Fruit fly (Drosophila melanogaster) whole organism, embryonic: ENCODE measurements around the gene CG31125.

Source experiments
- Adf1 ChIP-seq: fragments of 200-800 bp; sonication (Bioruptor generic); IDR thresholded peaks from 2 replicates; pipeline ENCODE4 v1.3.6; 2022; ENCODE audit warnings: missing biosample characterization, missing genetic modification characterization
- CG10565 ChIP-seq: fragments of 200-800 bp; sonication (Bioruptor generic); optimal IDR thresholded peaks from 3 replicates; lab custom pipeline; 2016; ENCODE audit warnings: missing biosample characterization, mild to moderate bottlenecking, missing genetic modification characterization
- CG11723 ChIP-seq: fragments of 200-800 bp; sonication (Bioruptor generic); optimal IDR thresholded peaks from 2 replicates; lab custom pipeline; 2017; ENCODE audit warnings: missing biosample characterization, mild to moderate bottlenecking, missing genetic modification characterization
- CG12659 ChIP-seq: fragments of 200-800 bp; sonication (Bioruptor generic); optimal IDR thresholded peaks from 3 replicates; lab custom pipeline; 2017; ENCODE audit warnings: mild to moderate bottlenecking, missing biosample characterization, missing genetic modification reagents, missing genetic modification characterization
- CG12942 ChIP-seq: fragments of 200-800 bp; sonication (Bioruptor generic); optimal IDR thresholded peaks from 3 replicates; lab custom pipeline; 2016; ENCODE audit warnings: missing biosample characterization, missing genetic modification characterization
- CG13287 ChIP-seq: fragments of 200-800 bp; sonication (Bioruptor generic); IDR thresholded peaks from 2 replicates; pipeline ENCODE4 v1.3.6; 2022; ENCODE audit warnings: missing biosample characterization, missing genetic modification characterization; ENCODE audit not compliant: partially characterized antibody
- CG14860 ChIP-seq: fragments of 200-800 bp; sonication (Bioruptor generic); IDR thresholded peaks from 3 replicates; pipeline ENCODE4 v1.3.6; 2022; ENCODE audit warnings: missing biosample characterization, missing genetic modification characterization; ENCODE audit not compliant: partially characterized antibody
- CG15073 ChIP-seq: fragments of 200-800 bp; sonication (Bioruptor generic); optimal IDR thresholded peaks from 2 replicates; lab custom pipeline; 2016; ENCODE audit warnings: missing biosample characterization, missing genetic modification characterization
- CG2116 ChIP-seq: fragments of 200-800 bp; sonication (Bioruptor generic); optimal IDR thresholded peaks from 3 replicates; lab custom pipeline; 2018; ENCODE audit warnings: missing biosample characterization, mild to moderate bottlenecking, missing genetic modification characterization
- CG2120 ChIP-seq: fragments of 200-800 bp; sonication (Bioruptor generic); optimal IDR thresholded peaks from 3 replicates; lab custom pipeline; 2016; ENCODE audit warnings: missing biosample characterization, missing genetic modification characterization
- CG30020 ChIP-seq: fragments of 200-800 bp; optimal IDR thresholded peaks from 2 replicates; lab custom pipeline; 2019; ENCODE audit warnings: missing biosample characterization, mild to moderate bottlenecking, missing genetic modification characterization, moderate library complexity
- CG30431 ChIP-seq: fragments of 200-800 bp; sonication (Bioruptor generic); optimal IDR thresholded peaks from 2 replicates; lab custom pipeline; 2017; ENCODE audit warnings: missing biosample characterization, missing genetic modification characterization
- CG31441 ChIP-seq: fragments of 200-800 bp; sonication (Bioruptor generic); IDR thresholded peaks from 2 replicates; pipeline ENCODE4 v1.3.6; 2022; ENCODE audit warnings: missing biosample characterization, missing genetic modification characterization
- CG4854 ChIP-seq: fragments of 200-800 bp; sonication (Bioruptor generic); optimal IDR thresholded peaks from 2 replicates; lab custom pipeline; 2016; ENCODE audit warnings: missing biosample characterization, missing genetic modification characterization, inconsistent platforms
- CG5245 ChIP-seq: fragments of 200-800 bp; sonication (Bioruptor generic); optimal IDR thresholded peaks from 3 replicates; lab custom pipeline; 2016; ENCODE audit warnings: missing biosample characterization, missing genetic modification characterization
- CG8359 ChIP-seq: fragments of 200-800 bp; sonication (Bioruptor generic); optimal IDR thresholded peaks from 2 replicates; lab custom pipeline; 2017; ENCODE audit warnings: missing biosample characterization, mild to moderate bottlenecking, missing genetic modification characterization, borderline replicate concordance
- CG8388 ChIP-seq: fragments of 200-800 bp; sonication (Bioruptor generic); optimal IDR thresholded peaks from 2 replicates; lab custom pipeline; 2019; ENCODE audit warnings: missing biosample characterization, mild to moderate bottlenecking, missing genetic modification characterization, moderate library complexity
- CG9876 ChIP-seq: fragments of 200-800 bp; sonication (Bioruptor generic); optimal IDR thresholded peaks from 2 replicates; lab custom pipeline; 2016; ENCODE audit warnings: missing biosample characterization, missing genetic modification characterization
- E2f2 ChIP-seq: fragments of 200-800 bp; sonication (Bioruptor generic); IDR thresholded peaks from 2 replicates; pipeline ENCODE4 v1.3.6; 2022; ENCODE audit warnings: missing biosample characterization, missing genetic modification characterization
- Elba2 ChIP-seq: fragments of 200-800 bp; sonication (Bioruptor generic); optimal IDR thresholded peaks from 3 replicates; lab custom pipeline; 2016; ENCODE audit warnings: missing biosample characterization, missing genetic modification characterization
- Ets97D ChIP-seq: fragments of 200-800 bp; sonication (Bioruptor generic); optimal IDR thresholded peaks from 3 replicates; lab custom pipeline; 2016; ENCODE audit warnings: missing biosample characterization, missing genetic modification characterization
- HmgZ ChIP-seq: fragments of 200-800 bp; sonication (Bioruptor generic); optimal IDR thresholded peaks from 2 replicates; lab custom pipeline; 2018; ENCODE audit warnings: missing biosample characterization, mild to moderate bottlenecking, missing genetic modification characterization
- Hmr ChIP-seq: fragments of 200-800 bp; sonication (Bioruptor generic); optimal IDR thresholded peaks from 3 replicates; lab custom pipeline; 2017; ENCODE audit warnings: mild to moderate bottlenecking, missing biosample characterization, missing genetic modification reagents, missing genetic modification characterization
- MESR4 ChIP-seq: fragments of 200-800 bp; sonication (Bioruptor generic); optimal IDR thresholded peaks from 2 replicates; lab custom pipeline; 2018; ENCODE audit warnings: missing biosample characterization, mild to moderate bottlenecking, missing genetic modification characterization, moderate library complexity
- Max ChIP-seq: fragments of 200-800 bp; sonication (Bioruptor generic); optimal IDR thresholded peaks from 2 replicates; lab custom pipeline; 2016; ENCODE audit warnings: missing biosample characterization, mild to moderate bottlenecking, missing genetic modification characterization
- Myb ChIP-seq: fragments of 200-800 bp; sonication (Bioruptor generic); optimal IDR thresholded peaks from 2 replicates; lab custom pipeline; 2016; ENCODE audit warnings: missing biosample characterization, missing genetic modification characterization
- Opbp ChIP-seq: fragments of 200-800 bp; sonication (Bioruptor generic); IDR thresholded peaks from 3 replicates; pipeline ENCODE4 v1.3.6; 2022; ENCODE audit warnings: missing biosample characterization, missing genetic modification characterization; ENCODE audit not compliant: partially characterized antibody
- Rx ChIP-seq: fragments of 200-800 bp; sonication (Bioruptor generic); IDR thresholded peaks from 2 replicates; pipeline ENCODE4 v1.3.6; 2022; ENCODE audit warnings: missing biosample characterization, missing genetic modification characterization
- Scr ChIP-seq: fragments of 200-800 bp; sonication (Bioruptor generic); IDR thresholded peaks from 2 replicates; pipeline ENCODE4 v1.3.6; 2022; ENCODE audit warnings: missing biosample characterization, missing genetic modification characterization; ENCODE audit not compliant: partially characterized antibody
- Taf1 ChIP-seq: fragments of 200-800 bp; sonication (Bioruptor generic); IDR thresholded peaks from 2 replicates; pipeline ENCODE4 v1.3.6; 2022; ENCODE audit warnings: missing biosample characterization, missing genetic modification characterization
- bsh ChIP-seq, 2 experiments: fragments of 200-800 bp; sonication (Bioruptor generic); optimal IDR thresholded peaks; 2 replicates each; lab custom pipeline; 2017 to 2018; ENCODE audit warnings: mild to moderate bottlenecking in 2 of 2, missing biosample characterization in 2 of 2, missing genetic modification characterization in 2 of 2, moderate library complexity in 1 of 2
- cad ChIP-seq: fragments of >200 bp; optimal IDR thresholded peaks from 2 replicates; lab custom pipeline; 2017; ENCODE audit warnings: missing biosample characterization, missing genetic modification characterization
- crol ChIP-seq: fragments of 200-800 bp; sonication (Bioruptor generic); IDR thresholded peaks from 2 replicates; pipeline ENCODE4 v1.3.6; 2022; ENCODE audit warnings: missing biosample characterization, missing genetic modification characterization
- dan ChIP-seq: fragments of 200-800 bp; sonication (Bioruptor generic); IDR thresholded peaks from 2 replicates; pipeline ENCODE4 v1.3.6; 2022; ENCODE audit warnings: missing biosample characterization, missing genetic modification characterization
- dm ChIP-seq: fragments of 200-800 bp; sonication (Bioruptor generic); optimal IDR thresholded peaks from 3 replicates; lab custom pipeline; 2016; ENCODE audit warnings: missing biosample characterization, missing genetic modification characterization
- ems ChIP-seq: fragments of 200-800 bp; sonication (Bioruptor generic); optimal IDR thresholded peaks from 3 replicates; lab custom pipeline; 2016; ENCODE audit warnings: missing biosample characterization, missing genetic modification characterization
- gfzf ChIP-seq: fragments of 200-800 bp; sonication (Bioruptor generic); optimal IDR thresholded peaks from 2 replicates; lab custom pipeline; 2016; ENCODE audit warnings: missing biosample characterization, mild to moderate bottlenecking, missing genetic modification characterization, moderate library complexity
- ham ChIP-seq: fragments of 200-800 bp; sonication (Bioruptor generic); IDR thresholded peaks from 2 replicates; pipeline ENCODE4 v1.3.6; 2022; ENCODE audit warnings: missing biosample characterization, missing genetic modification characterization
- ind ChIP-seq: fragments of 200-800 bp; sonication (Bioruptor generic); optimal IDR thresholded peaks from 3 replicates; lab custom pipeline; 2016; ENCODE audit warnings: missing biosample characterization, missing genetic modification characterization
- jumu ChIP-seq: fragments of 200-800 bp; sonication (Bioruptor generic); optimal IDR thresholded peaks from 3 replicates; lab custom pipeline; 2016; ENCODE audit warnings: missing biosample characterization, missing genetic modification characterization
- lmd ChIP-seq: fragments of 200-800 bp; sonication (Bioruptor generic); IDR thresholded peaks from 2 replicates; pipeline ENCODE4 v1.3.6; 2022; ENCODE audit warnings: missing biosample characterization, missing genetic modification characterization
- mam ChIP-seq: fragments of 200-800 bp; sonication (Bioruptor generic); optimal IDR thresholded peaks from 3 replicates; lab custom pipeline; 2016; ENCODE audit warnings: missing biosample characterization, missing genetic modification characterization
- otp ChIP-seq: fragments of 200-800 bp; sonication (Bioruptor generic); IDR thresholded peaks from 3 replicates; pipeline ENCODE4, ENCODE4 v1.3.6; 2022; ENCODE audit warnings: missing biosample characterization, missing genetic modification characterization
- prd ChIP-seq, 3 experiments: fragments of >200 bp in 2 of 3; fragments of 200-800 bp in 1 of 3; sonication (Bioruptor generic) in 1 of 3; optimal IDR thresholded peaks in 2 of 3; IDR thresholded peaks in 1 of 3; 2 replicates in 2 of 3; 3 replicates in 1 of 3; pipeline versions ENCODE4 v1.3.6 to Lab custom; 2017 to 2022; ENCODE audit warnings: missing biosample characterization in 1 of 3, missing genetic modification characterization in 1 of 3
- pros ChIP-seq: fragments of 200-800 bp; sonication (Bioruptor generic); optimal IDR thresholded peaks from 3 replicates; lab custom pipeline; 2019; ENCODE audit warnings: missing biosample characterization, mild to moderate bottlenecking, missing genetic modification characterization, moderate library complexity
- sens ChIP-seq: fragments of 200-800 bp; sonication (Bioruptor generic); peaks from one replicate; lab custom pipeline; 2016; ENCODE audit warnings: missing biosample characterization, missing genetic modification characterization
- seq ChIP-seq: fragments of 200-800 bp; sonication (Bioruptor generic); IDR thresholded peaks from 2 replicates; pipeline ENCODE4 v1.3.6; 2022; ENCODE audit warnings: missing biosample characterization, missing genetic modification characterization
- unc-4 ChIP-seq: fragments of 200-800 bp; sonication (Bioruptor generic); IDR thresholded peaks from 2 replicates; pipeline ENCODE4 v1.3.6; 2022; ENCODE audit warnings: missing biosample characterization, missing genetic modification characterization; ENCODE audit not compliant: partially characterized antibody
- z ChIP-seq: fragments of 200-800 bp; sonication (Bioruptor generic); IDR thresholded peaks from 3 replicates; pipeline ENCODE4 v1.3.6; 2022; ENCODE audit warnings: missing biosample characterization, missing genetic modification characterization
- zen2 ChIP-seq: fragments of 200-800 bp; sonication (Bioruptor generic); IDR thresholded peaks from 3 replicates; pipeline ENCODE4 v1.3.6; 2022; ENCODE audit warnings: missing biosample characterization, missing genetic modification characterization; ENCODE audit not compliant: partially characterized antibody

CG31125 gene

dm6 chr3R:24651044-24651459, 3.6 kb downstream of the CG31125 start (continued):
- TF ChIP-seq CG9876 (no peak), CG2120 (GFP tag; lab: Kevin White, UChicago) (peak; percentile 53), CG15073 (GFP tag; lab: Kevin White, UChicago) (no peak), Opbp (GFP tag; lab: Robert Waterston, UW) (no peak), CG8388 (no peak), ems (no peak), dan (GFP tag; lab: Robert Waterston, UW) (no peak), otp (GFP tag; lab: Robert Waterston, UW) (no peak), Hmr (peak; percentile 26), Taf1 (GFP tag; lab: Robert Waterston, UW) (no peak), zen2 (GFP tag; lab: Robert Waterston, UW) (no peak), CG8359 (GFP tag; lab: Kevin White, UChicago) (no peak), CG12942 (GFP tag; lab: Kevin White, UChicago) (no peak), CG30431 (no peak), CG30020 (no peak), ham (GFP tag; lab: Robert Waterston, UW) (no peak)

dm6 chr3R:24649923-24650322, 4.7 kb downstream of the CG31125 start, which contains the start of the genes puf and ash2:
Gene puf (minus strand): TSS chr3R:24650043.
Gene ash2 (plus strand): TSS chr3R:24650125.
- TF ChIP-seq CG5245 (GFP tag; lab: Kevin White, UChicago), result no peak
- peak; percentile 58 for TF ChIP-seq E2f2 (GFP tag; lab: Robert Waterston, UW)
- TF ChIP-seq Rx, result no peak
- peak; percentile 68 for TF ChIP-seq CG13287 (GFP tag; lab: Robert Waterston, UW)
- TF ChIP-seq jumu (GFP tag; lab: Kevin White, UChicago), result no peak
- TF ChIP-seq mam, result no peak
- TF ChIP-seq sens (GFP tag; lab: Kevin White, UChicago), result no peak
- TF ChIP-seq lmd (GFP tag; lab: Robert Waterston, UW), result no peak; the same call in 1 of the 2 replicates
- no peak for TF ChIP-seq ind (GFP tag; lab: Kevin White, UChicago)
- no peak for TF ChIP-seq cad (GFP tag; lab: Kevin White, UChicago)
- TF ChIP-seq CG31441 (GFP tag; lab: Robert Waterston, UW), result no peak
- TF ChIP-seq Adf1 (GFP tag; lab: Robert Waterston, UW), result peak; percentile 40; the same call in 1 of the 2 replicates
- peak; percentile 34 for TF ChIP-seq Elba2 (GFP tag; lab: Kevin White, UChicago)
- TF ChIP-seq Opbp (GFP tag; lab: Robert Waterston, UW), result peak; percentile 69
- TF ChIP-seq z (GFP tag; lab: Robert Waterston, UW), result no peak
- peak; percentile 44; the same call in 2 of the 3 replicates for TF ChIP-seq CG14860 (GFP tag; lab: Robert Waterston, UW)
- TF ChIP-seq HmgZ (tag; lab: Kevin White, UChicago), result peak; percentile 71
- 0 out of 2 replicates have a peak, but pooled peaks have one; percentile 48 for TF ChIP-seq crol (GFP tag; lab: Robert Waterston, UW)
- TF ChIP-seq gfzf (GFP tag; lab: Kevin White, UChicago), result peak; percentile 82
- TF ChIP-seq Max (GFP tag; lab: Kevin White, UChicago), result peak; percentile 21
- peak; percentile 71 for TF ChIP-seq CG12659
- TF ChIP-seq dm (GFP tag; lab: Kevin White, UChicago), result peak; percentile 24
- peak; percentile 55 for TF ChIP-seq Ets97D (GFP tag; lab: Kevin White, UChicago)
- TF ChIP-seq prd (optimal IDR thresholded peaks at IDR 0.05; lab: Kevin White, UChicago), result no peak
- TF ChIP-seq prd (GFP tag; IDR thresholded peaks at IDR 0.05; lab: Robert Waterston, UW), result no peak
- peak; percentile 86 for TF ChIP-seq CG2116 (GFP tag; lab: Kevin White, UChicago)
- peak; percentile 76 for TF ChIP-seq MESR4
- no peak for TF ChIP-seq CG10565 (GFP tag; lab: Kevin White, UChicago)
- no peak for TF ChIP-seq pros (GFP tag; lab: Kevin White, UChicago)
- no peak for TF ChIP-seq seq (GFP tag; lab: Robert Waterston, UW)
- TF ChIP-seq bsh (GFP tag; optimal IDR thresholded peaks at IDR 0.05; lab: Kevin White, UChicago), result no peak
- no peak for TF ChIP-seq CG4854 (GFP tag; lab: Kevin White, UChicago)
- TF ChIP-seq Myb (GFP tag; lab: Kevin White, UChicago), result peak; percentile 51
- peak; percentile 48 for TF ChIP-seq unc-4 (GFP tag; lab: Robert Waterston, UW)
- TF ChIP-seq CG11723, result no peak
- peak; percentile 46 for TF ChIP-seq Scr (GFP tag; lab: Robert Waterston, UW)
